Worm (Caenorhabditis elegans) whole organism, mixed stage, embryonic: ENCODE measurements around the gene C26B9.1.

Experiments used
- M03D4.4 ChIP-seq: sonication (generic microtip); optimal IDR thresholded peaks from 2 replicates; lab custom pipeline; 2017; ENCODE audit warnings: mild to moderate bottlenecking, missing genetic modification characterization, missing compliant biosample characterization
- bed-3 ChIP-seq: fragments of 200-800 bp; sonication (Bioruptor generic); optimal IDR thresholded peaks from 3 replicates; lab custom pipeline; 2018; ENCODE audit warnings: mild to moderate bottlenecking, missing genetic modification characterization, moderate library complexity, missing compliant biosample characterization
- blmp-1 ChIP-seq: fragments of 150-350 bp; optimal IDR thresholded peaks from 2 replicates; lab custom pipeline; 2014; ENCODE audit warnings: missing biosample characterization, missing genetic modification characterization
- ceh-39 ChIP-seq: fragments of 150-350 bp; optimal IDR thresholded peaks from 2 replicates; lab custom pipeline; 2014; ENCODE audit warnings: missing biosample characterization, missing genetic modification characterization
- ceh-43 ChIP-seq: fragments of 200-800 bp; sonication (Bioruptor generic); optimal IDR thresholded peaks from 2 replicates; lab custom pipeline; 2018; ENCODE audit warnings: mild to moderate bottlenecking, missing genetic modification characterization, moderate library complexity, missing compliant biosample characterization
- ces-1 ChIP-seq: fragments of 150-350 bp; optimal IDR thresholded peaks from 2 replicates; lab custom pipeline; 2014; ENCODE audit warnings: missing biosample characterization, missing genetic modification reagents, missing genetic modification characterization
- cnd-1 ChIP-seq: fragments of 200-800 bp; sonication (Bioruptor generic); optimal IDR thresholded peaks from 2 replicates; lab custom pipeline; 2018; ENCODE audit warnings: mild to moderate bottlenecking, missing genetic modification characterization, missing compliant biosample characterization
- drap-1 ChIP-seq: fragments of 200-800 bp; sonication (Bioruptor generic); optimal IDR thresholded peaks from 3 replicates; lab custom pipeline; 2018; ENCODE audit warnings: mild to moderate bottlenecking, missing genetic modification characterization, missing compliant biosample characterization
- elt-1 ChIP-seq: sonication (generic microtip); optimal IDR thresholded peaks from 2 replicates; lab custom pipeline; 2017; ENCODE audit warnings: missing genetic modification characterization, mild to moderate bottlenecking, missing compliant biosample characterization, antibody characterized with exemption, moderate library complexity, borderline replicate concordance; ENCODE audit not compliant: insufficient read depth
- hlh-1 ChIP-seq: fragments of 150-350 bp; optimal IDR thresholded peaks from 2 replicates; lab custom pipeline; 2014; ENCODE audit warnings: missing biosample characterization, missing genetic modification reagents, missing genetic modification characterization
- lin-13 ChIP-seq: fragments of 150-350 bp; optimal IDR thresholded peaks from 2 replicates; lab custom pipeline; 2014; ENCODE audit warnings: missing biosample characterization, missing genetic modification characterization
- lsy-2 ChIP-seq: fragments of 150-350 bp; optimal IDR thresholded peaks from 2 replicates; lab custom pipeline; 2014; ENCODE audit warnings: missing biosample characterization, missing genetic modification characterization
- mab-5 ChIP-seq: fragments of 150-350 bp; optimal IDR thresholded peaks from 2 replicates; lab custom pipeline; 2014; ENCODE audit warnings: missing biosample characterization, missing genetic modification characterization
- mep-1 ChIP-seq: fragments of 150-350 bp; optimal IDR thresholded peaks from 2 replicates; lab custom pipeline; 2017; ENCODE audit warnings: missing biosample characterization, missing genetic modification reagents, missing genetic modification characterization, inconsistent platforms
- mls-2 ChIP-seq: sonication (generic microtip); optimal IDR thresholded peaks from 2 replicates; lab custom pipeline; 2016; ENCODE audit warnings: mild to moderate bottlenecking, missing genetic modification characterization, moderate library complexity, missing compliant biosample characterization
- nhr-12 ChIP-seq: fragments of 150-350 bp; optimal IDR thresholded peaks from 2 replicates; lab custom pipeline; 2014; ENCODE audit warnings: missing biosample characterization, missing genetic modification characterization
- nhr-2 ChIP-seq: fragments of 150-350 bp; optimal IDR thresholded peaks from 2 replicates; lab custom pipeline; 2014; ENCODE audit warnings: missing biosample characterization, missing genetic modification characterization
- nhr-237 ChIP-seq: fragments of 150-350 bp; optimal IDR thresholded peaks from 2 replicates; lab custom pipeline; 2014; ENCODE audit warnings: missing biosample characterization, missing genetic modification characterization
- nhr-28 ChIP-seq: fragments of 150-350 bp; optimal IDR thresholded peaks from 2 replicates; lab custom pipeline; 2014; ENCODE audit warnings: missing biosample characterization, missing genetic modification characterization
- nhr-76 ChIP-seq: sonication (generic microtip); optimal IDR thresholded peaks from 2 replicates; lab custom pipeline; 2017; ENCODE audit warnings: missing biosample characterization, missing genetic modification characterization
- pha-4 ChIP-seq: fragments of 150-350 bp; optimal IDR thresholded peaks from 2 replicates; lab custom pipeline; 2018; ENCODE audit warnings: missing biosample characterization, missing genetic modification reagents, missing genetic modification characterization
- sem-2 ChIP-seq: fragments of 200-800 bp; sonication (Bioruptor generic); optimal IDR thresholded peaks from 2 replicates; lab custom pipeline; 2018; ENCODE audit warnings: mild to moderate bottlenecking, missing genetic modification characterization, missing compliant biosample characterization
- snpc-4 ChIP-seq: fragments of 150-350 bp; optimal IDR thresholded peaks from 2 replicates; lab custom pipeline; 2014; ENCODE audit warnings: missing biosample characterization, missing genetic modification characterization
- tbx-8 ChIP-seq: fragments of 200-800 bp; sonication (Bioruptor generic); optimal IDR thresholded peaks from 2 replicates; lab custom pipeline; 2018; ENCODE audit warnings: mild to moderate bottlenecking, missing genetic modification characterization, moderate library complexity, missing compliant biosample characterization
- unc-39 ChIP-seq: fragments of 150-350 bp; optimal IDR thresholded peaks from 2 replicates; lab custom pipeline; 2014; ENCODE audit warnings: missing biosample characterization, missing genetic modification characterization
- unc-62 ChIP-seq: fragments of 150-350 bp; optimal IDR thresholded peaks from 2 replicates; lab custom pipeline; 2014; ENCODE audit warnings: missing biosample characterization, missing genetic modification reagents, missing genetic modification characterization
- zip-8 ChIP-seq: fragments of 150-350 bp; optimal IDR thresholded peaks from 2 replicates; lab custom pipeline; 2014; ENCODE audit warnings: missing biosample characterization, missing genetic modification characterization

The C26B9.1 gene

ce11 chrX:5386558-5386957 is 42.2 kb downstream of the C26B9.1 start, which contains the start of gene kcnl-3:
Gene kcnl-3 (plus strand): TSS chrX:5386858.
- TF ChIP-seq unc-62 (GFP tag; lab: Kevin White, UChicago), result no peak
- no peak for TF ChIP-seq zip-8
- no peak for TF ChIP-seq nhr-2 (tag; lab: Kevin White, UChicago)
- no peak for TF ChIP-seq nhr-28
- TF ChIP-seq, all 35 proteins: peak for 0

DNA sequence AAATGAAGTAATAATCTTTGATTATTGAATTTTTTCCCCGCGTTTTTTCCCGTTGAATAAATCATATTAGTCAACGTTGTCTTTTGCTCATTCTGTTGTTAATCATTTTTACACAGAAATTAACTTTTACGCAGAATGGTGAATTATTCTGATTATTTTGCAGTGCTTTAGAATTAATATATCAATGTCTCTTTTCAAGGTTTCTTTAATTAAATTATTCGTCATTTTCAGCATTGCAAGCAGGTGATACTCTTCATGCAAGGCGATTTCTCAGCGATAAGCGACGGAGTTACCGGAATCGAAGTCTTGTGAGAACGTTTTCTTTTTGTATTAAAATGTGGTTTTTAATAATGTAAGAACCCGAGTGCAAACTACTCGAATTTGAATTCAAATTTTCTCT is 43.2 kb downstream of the C26B9.1 start:
- TF ChIP-seq mls-2 (tag; lab: Kevin White, UChicago) (no peak), lsy-2 (tag; lab: Kevin White, UChicago) (no peak), ces-1 (GFP tag; lab: Kevin White, UChicago) (no peak), ceh-39 (tag; lab: Kevin White, UChicago) (no peak), nhr-28 (no peak), cnd-1 (tag; lab: Kevin White, UChicago) (no peak), hlh-1 (tag; lab: Kevin White, UChicago) (no peak), mab-5 (tag; lab: Kevin White, UChicago) (no peak), nhr-12 (tag; lab: Kevin White, UChicago) (no peak), lin-13 (no peak), nhr-76 (tag; lab: Kevin White, UChicago) (no peak), elt-1 (tag; lab: Kevin White, UChicago) (no peak), unc-62 (GFP tag; lab: Kevin White, UChicago) (no peak), bed-3 (GFP tag; lab: Kevin White, UChicago) (no peak), ceh-43 (no peak), mep-1 (tag; lab: Kevin White, UChicago) (no peak)

- TF ChIP-seq M03D4.4 (no peak), mls-2 (tag; lab: Kevin White, UChicago) (no peak), zip-8 (no peak), pha-4 (no peak), snpc-4 (tag; lab: Kevin White, UChicago) (no peak), lin-13 (no peak), drap-1 (no peak), blmp-1 (tag; lab: Kevin White, UChicago) (no peak), lsy-2 (tag; lab: Kevin White, UChicago) (no peak), unc-39 (no peak), sem-2 (GFP tag; lab: Kevin White, UChicago) (no peak), ces-1 (GFP tag; lab: Kevin White, UChicago) (no peak), nhr-28 (no peak), nhr-237 (tag; lab: Kevin White, UChicago) (no peak), tbx-8 (no peak), bed-3 (GFP tag; lab: Kevin White, UChicago) (no peak)
- TF ChIP-seq, all 35 proteins: peak for 0
Measured at ce11 chrX:5397300-5397699, 52.9 kb downstream of the C26B9.1 start, which contains the start of gene C03F11.2. Gene C03F11.2 (minus strand): TSS chrX:5397400.
